Fruit fly (Drosophila melanogaster) whole organism, wandering third instar larva: ENCODE results near the gene Nup93-1.
A peak's percentile ranks its signal among the peaks of the same experiment; 100 is the strongest.

Experiments used
- CG32264 ChIP-seq: fragments of 200-800 bp; sonication (Bioruptor generic); optimal IDR thresholded peaks from 2 replicates; lab custom pipeline; 2016; ENCODE audit warnings: missing biosample characterization, missing genetic modification characterization
- Hr78 ChIP-seq: fragments of >200 bp; optimal IDR thresholded peaks from 2 replicates; lab custom pipeline; 2017; ENCODE audit warnings: missing biosample characterization, missing genetic modification characterization
- dl ChIP-seq, 2 experiments: fragments of 175-275, 200-275 bp in 1 of 2; fragments of 200-275 bp in 1 of 2; sonication (Bioruptor generic); optimal IDR thresholded peaks; lab custom pipeline; 2018; ENCODE audit warnings: mild to moderate bottlenecking in 2 of 2, missing biosample characterization in 2 of 2, missing genetic modification characterization in 2 of 2, moderate library complexity in 2 of 2; ENCODE audit not compliant: partially characterized antibody in 2 of 2, insufficient read depth in 1 of 2
- rgr ChIP-seq: fragments of 200-800 bp; sonication (Bioruptor generic); optimal IDR thresholded peaks from 3 replicates; lab custom pipeline; 2016; ENCODE audit warnings: missing biosample characterization, mild to moderate bottlenecking, missing genetic modification characterization

DNA sequence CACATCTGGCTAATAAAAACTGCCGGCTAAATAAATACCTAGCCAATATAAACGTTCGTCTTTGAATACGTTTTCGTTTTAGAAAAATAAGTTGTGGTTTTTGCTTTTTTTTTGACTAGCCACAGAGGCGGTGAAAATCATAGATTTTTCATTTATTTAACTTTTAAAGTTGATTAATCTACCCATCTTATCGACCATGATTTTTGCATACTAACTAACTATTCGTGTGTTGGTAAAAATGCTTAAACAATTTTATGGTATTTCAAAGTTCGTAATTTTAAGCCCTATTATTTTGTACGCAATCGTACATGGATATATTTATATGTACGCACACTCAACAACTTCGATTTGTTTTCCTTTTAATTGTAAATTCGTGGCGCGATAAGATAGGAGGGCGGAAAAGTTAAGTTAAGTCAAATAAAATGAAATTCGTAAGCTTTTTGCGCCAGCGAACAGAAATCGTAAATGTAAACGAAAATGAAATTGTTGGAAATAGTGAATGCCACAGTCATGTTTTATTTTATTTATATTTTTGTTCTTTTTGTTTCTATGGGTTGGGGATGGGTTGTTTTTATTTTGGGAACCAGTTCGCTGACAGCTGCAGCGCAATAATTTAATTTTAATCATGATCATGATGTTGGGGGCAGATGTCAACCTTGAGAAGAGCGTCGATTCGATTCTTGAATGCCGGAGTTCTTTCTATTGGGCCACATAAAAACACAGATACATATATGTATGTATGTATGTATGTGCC, 5.0 kb upstream of the Nup93-1 start:
- TF ChIP-seq Hr78 (GFP tag; lab: Kevin White, UChicago): no peak
- no peak for TF ChIP-seq dl (GFP tag; optimal IDR thresholded peaks at IDR 0.05; lab: Kevin White, UChicago; ENCODE audit: insufficient read depth in 1 of 2, partially characterized antibody in 2 of 2)
- TF ChIP-seq CG32264 (GFP tag; lab: Kevin White, UChicago): no peak
- TF ChIP-seq rgr (GFP tag; lab: Kevin White, UChicago): peak; percentile 14
